Fruit fly (Drosophila melanogaster) whole organism, embryonic: ENCODE results near the gene Mec2.
A peak's percentile ranks its signal among the peaks of the same experiment; 100 is the strongest.

Experiments
- Adf1 ChIP-seq: fragments of 200-800 bp; sonication (Bioruptor generic); IDR thresholded peaks from 2 replicates; pipeline ENCODE4 v1.3.6; 2022; ENCODE audit warnings: missing biosample characterization, missing genetic modification characterization
- CG11456 ChIP-seq: fragments of 200-800 bp; sonication (Bioruptor generic); IDR thresholded peaks from 3 replicates; pipeline ENCODE4 v1.3.6; 2022; ENCODE audit warnings: missing biosample characterization, missing genetic modification characterization
- CG12659 ChIP-seq: fragments of 200-800 bp; sonication (Bioruptor generic); optimal IDR thresholded peaks from 3 replicates; lab custom pipeline; 2017; ENCODE audit warnings: mild to moderate bottlenecking, missing biosample characterization, missing genetic modification reagents, missing genetic modification characterization
- CG15479 ChIP-seq: fragments of 200-800 bp; sonication (Bioruptor generic); optimal IDR thresholded peaks from 3 replicates; lab custom pipeline; 2019; ENCODE audit warnings: missing biosample characterization, mild to moderate bottlenecking, missing genetic modification characterization, moderate library complexity
- CG15514 ChIP-seq: fragments of 200-800 bp; sonication (Bioruptor generic); optimal IDR thresholded peaks from 3 replicates; lab custom pipeline; 2017; ENCODE audit warnings: missing biosample characterization, missing genetic modification characterization, mild to moderate bottlenecking, moderate library complexity, missing genetic modification reagents
- CG17186 ChIP-seq: fragments of 200-800 bp; sonication (Bioruptor generic); optimal IDR thresholded peaks from 3 replicates; lab custom pipeline; 2017; ENCODE audit warnings: missing biosample characterization, missing genetic modification reagents, missing genetic modification characterization
- CG2678 ChIP-seq: fragments of 200-800 bp; sonication (Bioruptor generic); optimal IDR thresholded peaks from 3 replicates; lab custom pipeline; 2019; ENCODE audit warnings: missing biosample characterization, mild to moderate bottlenecking, missing genetic modification characterization, moderate library complexity
- CG2712 ChIP-seq: fragments of 200-800 bp; optimal IDR thresholded peaks from 3 replicates; lab custom pipeline; 2019; ENCODE audit warnings: missing biosample characterization, mild to moderate bottlenecking, missing genetic modification characterization, moderate library complexity
- CG3281 ChIP-seq: fragments of 200-800 bp; sonication (Bioruptor generic); optimal IDR thresholded peaks from 3 replicates; lab custom pipeline; 2017; ENCODE audit warnings: missing biosample characterization, mild to moderate bottlenecking, missing genetic modification characterization
- CG4820 ChIP-seq: fragments of 200-800 bp; sonication (Bioruptor generic); optimal IDR thresholded peaks from 3 replicates; lab custom pipeline; 2016; ENCODE audit warnings: missing biosample characterization, missing genetic modification characterization
- CG6765 ChIP-seq: fragments of 200-800 bp; sonication (Bioruptor generic); optimal IDR thresholded peaks from 3 replicates; lab custom pipeline; 2017; ENCODE audit warnings: missing biosample characterization, mild to moderate bottlenecking, missing genetic modification characterization
- CG6791 ChIP-seq: fragments of 200-800 bp; sonication (Bioruptor generic); IDR thresholded peaks from 3 replicates; pipeline ENCODE4 v1.3.6; 2022; ENCODE audit warnings: missing biosample characterization, missing genetic modification characterization; ENCODE audit not compliant: partially characterized antibody
- CG6813 ChIP-seq: fragments of 200-800 bp; sonication (Bioruptor generic); optimal IDR thresholded peaks from 2 replicates; lab custom pipeline; 2017; ENCODE audit warnings: missing biosample characterization, missing genetic modification characterization, mild to moderate bottlenecking, moderate library complexity, missing genetic modification reagents
- CG7271 ChIP-seq: fragments of 200-800 bp; sonication (Bioruptor generic); optimal IDR thresholded peaks from 2 replicates; lab custom pipeline; 2018; ENCODE audit warnings: missing biosample characterization, mild to moderate bottlenecking, missing genetic modification characterization, moderate library complexity
- CG7839 ChIP-seq: fragments of 200-800 bp; sonication (Bioruptor generic); optimal IDR thresholded peaks from 3 replicates; lab custom pipeline; 2018; ENCODE audit warnings: missing biosample characterization, mild to moderate bottlenecking, missing genetic modification characterization, moderate library complexity
- Camta ChIP-seq: fragments of 200-800 bp; sonication (Bioruptor generic); optimal IDR thresholded peaks from 2 replicates; lab custom pipeline; 2016; ENCODE audit warnings: missing biosample characterization, missing genetic modification characterization
- Chrac-16 ChIP-seq: fragments of 200-800 bp; sonication (Bioruptor generic); optimal IDR thresholded peaks from 3 replicates; lab custom pipeline; 2016; ENCODE audit warnings: missing biosample characterization, missing genetic modification characterization
- D19A ChIP-seq: fragments of 200-800 bp; optimal IDR thresholded peaks from 3 replicates; lab custom pipeline; 2019; ENCODE audit warnings: missing biosample characterization, mild to moderate bottlenecking, missing genetic modification characterization, moderate library complexity
- Dip3 ChIP-seq: fragments of 200-800 bp; sonication (Bioruptor generic); optimal IDR thresholded peaks from 3 replicates; lab custom pipeline; 2016; ENCODE audit warnings: missing biosample characterization, missing genetic modification characterization
- Gug ChIP-seq: fragments of 200-800 bp; sonication (Bioruptor generic); IDR thresholded peaks from 4 replicates; pipeline ENCODE4 v1.3.6; 2022; ENCODE audit warnings: missing biosample characterization, missing genetic modification characterization
- Oaz ChIP-seq: fragments of 200-800 bp; sonication (Bioruptor generic); IDR thresholded peaks from 2 replicates; pipeline ENCODE4 v1.3.6; 2022; ENCODE audit warnings: missing biosample characterization, missing genetic modification characterization
- Optix ChIP-seq: fragments of 200-800 bp; sonication (Bioruptor generic); IDR thresholded peaks from 3 replicates; pipeline ENCODE4 v1.3.6; 2022; ENCODE audit warnings: missing biosample characterization, missing genetic modification characterization
- Pdp1 ChIP-seq, 2 experiments: fragments of 200-800 bp; sonication (Bioruptor generic); optimal IDR thresholded peaks; 3 replicates each; lab custom pipeline; 2016; ENCODE audit warnings: missing biosample characterization in 2 of 2, missing genetic modification characterization in 2 of 2, mild to moderate bottlenecking in 1 of 2, moderate library complexity in 1 of 2
- Ssrp ChIP-seq: fragments of 200-800 bp; sonication (Bioruptor generic); optimal IDR thresholded peaks from 2 replicates; lab custom pipeline; 2018; ENCODE audit warnings: missing biosample characterization, mild to moderate bottlenecking, missing genetic modification characterization, moderate library complexity
- Usf ChIP-seq: fragments of 200-800 bp; sonication (Bioruptor generic); optimal IDR thresholded peaks from 2 replicates; lab custom pipeline; 2017; ENCODE audit warnings: missing genotype, missing biosample characterization, missing genetic modification characterization
- cg ChIP-seq: fragments of 200-800 bp; sonication (Bioruptor generic); optimal IDR thresholded peaks from 3 replicates; lab custom pipeline; 2019; ENCODE audit warnings: missing biosample characterization, mild to moderate bottlenecking, missing genetic modification characterization, moderate library complexity
- crp ChIP-seq, 2 experiments: fragments of 200-800 bp; sonication (Bioruptor generic); optimal IDR thresholded peaks; 2 replicates in 1 of 2; 3 replicates in 1 of 2; lab custom pipeline; 2017; ENCODE audit warnings: missing biosample characterization in 2 of 2, missing genetic modification characterization in 2 of 2, mild to moderate bottlenecking in 1 of 2, moderate library complexity in 1 of 2
- cwo ChIP-seq: fragments of 200-800 bp; sonication (Bioruptor generic); optimal IDR thresholded peaks from 3 replicates; lab custom pipeline; 2017; ENCODE audit warnings: missing biosample characterization, missing genetic modification characterization, mild to moderate bottlenecking, moderate library complexity, missing genetic modification reagents
- dpn ChIP-seq, 2 experiments: fragments of 200-800 bp; sonication (Bioruptor generic); optimal IDR thresholded peaks; 3 replicates each; lab custom pipeline; 2016; ENCODE audit warnings: missing biosample characterization in 2 of 2, missing genetic modification characterization in 2 of 2
- fd102C ChIP-seq: fragments of 200-800 bp; sonication (Bioruptor generic); optimal IDR thresholded peaks from 2 replicates; lab custom pipeline; 2018; ENCODE audit warnings: missing biosample characterization, mild to moderate bottlenecking, missing genetic modification characterization, moderate library complexity
- fd3F ChIP-seq: fragments of 200-800 bp; sonication (Bioruptor generic); optimal IDR thresholded peaks from 2 replicates; lab custom pipeline; 2018; ENCODE audit warnings: missing biosample characterization, mild to moderate bottlenecking, missing genetic modification characterization, moderate library complexity
- jing ChIP-seq: fragments of 200-800 bp; sonication (Bioruptor generic); optimal IDR thresholded peaks from 2 replicates; lab custom pipeline; 2018; ENCODE audit warnings: missing biosample characterization, mild to moderate bottlenecking, missing genetic modification characterization
- kni ChIP-seq: fragments of 200-800 bp; sonication (Bioruptor generic); optimal IDR thresholded peaks from 3 replicates; lab custom pipeline; 2017; ENCODE audit warnings: mild to moderate bottlenecking, missing biosample characterization, missing genetic modification reagents, missing genetic modification characterization
- mam ChIP-seq: fragments of 200-800 bp; sonication (Bioruptor generic); optimal IDR thresholded peaks from 3 replicates; lab custom pipeline; 2016; ENCODE audit warnings: missing biosample characterization, missing genetic modification characterization
- nmo ChIP-seq: fragments of 200-800 bp; sonication (Bioruptor generic); optimal IDR thresholded peaks from 2 replicates; lab custom pipeline; 2018; ENCODE audit warnings: missing biosample characterization, mild to moderate bottlenecking, missing genetic modification characterization, moderate library complexity
- pan ChIP-seq, 4 experiments: fragments of >200 bp in 3 of 4; fragments of 200-800 bp in 1 of 4; sonication (Bioruptor generic) in 1 of 4; optimal IDR thresholded peaks in 3 of 4; IDR thresholded peaks in 1 of 4; 2 replicates each; pipeline versions ENCODE4 v1.3.6 to Lab custom; 2017 to 2022; ENCODE audit warnings: missing biosample characterization in 2 of 4, missing genetic modification characterization in 2 of 4, mixed read lengths in 1 of 4
- pho ChIP-seq: fragments of 200-800 bp; sonication (Bioruptor generic); optimal IDR thresholded peaks from 2 replicates; lab custom pipeline; 2016; ENCODE audit warnings: missing biosample characterization, missing genetic modification characterization
- phol ChIP-seq: fragments of 200-800 bp; sonication (Bioruptor generic); optimal IDR thresholded peaks from 3 replicates; lab custom pipeline; 2018; ENCODE audit warnings: missing biosample characterization, mild to moderate bottlenecking, missing genetic modification characterization, moderate library complexity
- sens ChIP-seq: fragments of 200-800 bp; sonication (Bioruptor generic); peaks from one replicate; lab custom pipeline; 2016; ENCODE audit warnings: missing biosample characterization, missing genetic modification characterization
- slbo ChIP-seq: fragments of 200-800 bp; sonication (Bioruptor generic); IDR thresholded peaks from 2 replicates; pipeline ENCODE4 v1.3.6; 2022; ENCODE audit warnings: missing biosample characterization, missing genetic modification characterization
- sug ChIP-seq: fragments of 200-800 bp; optimal IDR thresholded peaks from 2 replicates; lab custom pipeline; 2019; ENCODE audit warnings: missing biosample characterization, mild to moderate bottlenecking, missing genetic modification characterization, moderate library complexity
- tap ChIP-seq: fragments of 200-800 bp; optimal IDR thresholded peaks from 3 replicates; lab custom pipeline; 2019; ENCODE audit warnings: missing biosample characterization, mild to moderate bottlenecking, missing genetic modification characterization, moderate library complexity

Gene Mec2

dm6 chrX:19165144-19166011, 22.5 kb upstream of the Mec2 start (continued):
- no peak for TF ChIP-seq kni (GFP tag; lab: Kevin White, UChicago)
- TF ChIP-seq Ssrp (tag; lab: Kevin White, UChicago): peak; percentile 24
- TF ChIP-seq CG6791 (GFP tag; lab: Robert Waterston, UW): no peak
- TF ChIP-seq jing (GFP tag; lab: Kevin White, UChicago): no peak
- TF ChIP-seq Adf1 (GFP tag; lab: Robert Waterston, UW): peak; percentile 97
- peak; percentile 17 for TF ChIP-seq CG3281 (GFP tag; lab: Kevin White, UChicago)
- peak in 1 of 2 experiments; percentile 84 for TF ChIP-seq Pdp1 (GFP tag; optimal IDR thresholded peaks at IDR 0.05; lab: Kevin White, UChicago)
- TF ChIP-seq tap (tag; lab: Kevin White, UChicago): no peak
- peak in 1 of 2 experiments; percentile 11 for TF ChIP-seq dpn (GFP tag; optimal IDR thresholded peaks at IDR 0.05; lab: Kevin White, UChicago)

- TF ChIP-seq cg (GFP tag; lab: Kevin White, UChicago) (peak; percentile 55), CG12659 (GFP tag; lab: Kevin White, UChicago) (peak; percentile 60), CG15479 (GFP tag; lab: Kevin White, UChicago) (peak; percentile 74), sens (peak; percentile 90), Camta (GFP tag; lab: Kevin White, UChicago) (peak; percentile 5), Optix (GFP tag; lab: Robert Waterston, UW) (0 out of 3 replicates have a peak, but pooled peaks have one; percentile 8), Chrac-16 (GFP tag; lab: Kevin White, UChicago) (peak; percentile 28), slbo (GFP tag; lab: Robert Waterston, UW) (peak; percentile 44; the same call in 1 of the 2 replicates), Usf (GFP tag; lab: Kevin White, UChicago) (peak; percentile 8), pho (GFP tag; lab: Kevin White, UChicago) (peak; percentile 36), phol (tag; lab: Kevin White, UChicago) (peak; percentile 39), CG15514 (GFP tag; lab: Kevin White, UChicago) (peak; percentile 10), D19A (tag; lab: Kevin White, UChicago) (peak; percentile 22), nmo (peak; percentile 50), Gug (GFP tag; lab: Robert Waterston, UW) (peak; percentile 22; the same call in 1 of the 4 replicates), CG7271 (tag; lab: Kevin White, UChicago) (no peak), Dip3 (no peak), CG11456 (GFP tag; lab: Robert Waterston, UW) (0 out of 3 replicates have a peak, but pooled peaks have one; percentile 29), CG7839 (tag; lab: Kevin White, UChicago) (peak; percentile 60), CG17186 (GFP tag; lab: Kevin White, UChicago) (no peak), sug (tag; lab: Kevin White, UChicago) (peak; percentile 39), pan (optimal IDR thresholded peaks at IDR 0.05; lab: Kevin White, UChicago) (no peak), pan (GFP tag; optimal IDR thresholded peaks at IDR 0.05 in 1 of 2, IDR thresholded peaks at IDR 0.05 in 1 of 2) (no peak), cwo (GFP tag; lab: Kevin White, UChicago) (peak; percentile 9), CG4820 (GFP tag; lab: Kevin White, UChicago) (peak; percentile 30), Oaz (GFP tag; lab: Robert Waterston, UW) (0 out of 2 replicates have a peak, but pooled peaks have one; percentile 32), CG2712 (tag; lab: Kevin White, UChicago) (peak; percentile 18), fd102C (GFP tag; lab: Kevin White, UChicago) (no peak), CG6765 (GFP tag; lab: Kevin White, UChicago) (peak; percentile 12), jing (GFP tag; lab: Kevin White, UChicago) (peak; percentile 32), mam (GFP tag; lab: Kevin White, UChicago) (peak; percentile 42), fd3F (GFP tag; lab: Kevin White, UChicago) (peak; percentile 16), CG2678 (tag; lab: Kevin White, UChicago) (peak; percentile 75), crp (GFP tag; optimal IDR thresholded peaks at IDR 0.05; lab: Kevin White, UChicago) (no peak), CG6813 (GFP tag; lab: Kevin White, UChicago) (no peak)
These were observed 21.5 kb upstream of the Mec2 start for dm6 chrX:19166152-19166935.
